Fruit fly (Drosophila melanogaster) whole organism, adult: ENCODE measurements around the gene Lcp65Ae.

Experiments
- CG11617 ChIP-seq: fragments of 200-800 bp; sonication (Bioruptor generic); optimal IDR thresholded peaks from 2 replicates; lab custom pipeline; 2017; ENCODE audit warnings: mild to moderate bottlenecking, missing biosample characterization, missing genetic modification reagents, missing genetic modification characterization
- CG14711 ChIP-seq: fragments of 200-800 bp; sonication (Bioruptor generic); optimal IDR thresholded peaks from 2 replicates; lab custom pipeline; 2018; ENCODE audit warnings: missing biosample characterization, mild to moderate bottlenecking, missing genetic modification characterization, moderate library complexity
- CG7101 ChIP-seq: fragments of 200-800 bp; sonication (Bioruptor generic); optimal IDR thresholded peaks from 2 replicates; lab custom pipeline; 2018; ENCODE audit warnings: missing biosample characterization, mild to moderate bottlenecking, missing genetic modification characterization, moderate library complexity
- Crg-1 ChIP-seq: fragments of 200-800 bp; sonication (Bioruptor generic); optimal IDR thresholded peaks from 2 replicates; lab custom pipeline; 2016; ENCODE audit warnings: missing biosample characterization, missing genetic modification characterization
- Hr96 ChIP-seq: fragments of 200-800 bp; sonication (Bioruptor generic); optimal IDR thresholded peaks from 2 replicates; lab custom pipeline; 2016; ENCODE audit warnings: missing biosample characterization, missing genetic modification characterization
- Mnt ChIP-seq: fragments of 200-800 bp; sonication (Bioruptor generic); optimal IDR thresholded peaks from 2 replicates; lab custom pipeline; 2016; ENCODE audit warnings: missing biosample characterization, mild to moderate bottlenecking, missing genetic modification characterization
- bab1 ChIP-seq: fragments of 200-800 bp; sonication (Bioruptor generic); optimal IDR thresholded peaks from 3 replicates; lab custom pipeline; 2019; ENCODE audit warnings: missing biosample characterization, mild to moderate bottlenecking, missing genetic modification characterization, moderate library complexity
- cic ChIP-seq: fragments of 200-800 bp; sonication (Bioruptor generic); optimal IDR thresholded peaks from 2 replicates; lab custom pipeline; 2017; ENCODE audit warnings: missing biosample characterization, mild to moderate bottlenecking, missing genetic modification characterization, moderate library complexity
- cnc ChIP-seq, 2 experiments: fragments of >200 bp; optimal IDR thresholded peaks; 2 replicates each; lab custom pipeline; 2017
- kay ChIP-seq: fragments of 200-800 bp; sonication (Bioruptor generic); peaks from one replicate; lab custom pipeline; 2016; ENCODE audit warnings: missing biosample characterization, missing genetic modification characterization, borderline replicate concordance

DNA sequence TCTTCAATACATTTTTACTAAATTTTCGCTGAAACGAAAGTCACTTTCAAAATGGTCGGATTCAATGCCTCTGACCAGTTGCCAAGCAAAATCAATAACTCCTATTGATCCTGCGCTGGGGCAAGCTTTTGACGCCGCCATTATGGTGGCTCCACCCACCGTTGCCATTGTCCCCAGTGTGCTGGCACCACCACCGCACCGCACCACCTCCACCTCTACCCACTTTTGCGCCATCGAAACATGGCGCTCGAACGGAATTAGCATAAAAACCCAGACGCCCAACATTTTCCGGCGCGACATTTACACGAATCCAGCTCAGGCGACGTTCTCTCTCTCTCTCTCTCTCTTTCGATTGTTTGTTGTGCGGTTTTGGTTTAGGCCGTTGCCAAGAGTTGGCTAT is 21.0 kb downstream of the Lcp65Ae start:
- TF ChIP-seq CG14711 (tag; lab: Kevin White, UChicago), result no peak
- no peak for TF ChIP-seq Mnt (GFP tag; lab: Kevin White, UChicago)
- no peak for TF ChIP-seq cic
- no peak for TF ChIP-seq kay (GFP tag; lab: Kevin White, UChicago)
- no peak for TF ChIP-seq CG11617 (GFP tag; lab: Kevin White, UChicago)
- TF ChIP-seq CG7101, result no peak
- no peak for TF ChIP-seq Crg-1 (GFP tag; lab: Kevin White, UChicago)
- TF ChIP-seq bab1, result no peak
- no peak for TF ChIP-seq cnc (optimal IDR thresholded peaks at IDR 0.05; lab: Kevin White, UChicago)
- TF ChIP-seq Hr96, result no peak
